Worm (Caenorhabditis elegans) whole organism, L2 larva: ENCODE results near the gene lig-4.

Source experiments
- C34F6.9 ChIP-seq: fragments of 150-350 bp; optimal IDR thresholded peaks from 2 replicates; lab custom pipeline; 2014; ENCODE audit warnings: missing biosample characterization, missing genetic modification characterization
- F13H6.1 ChIP-seq: sonication (generic microtip); optimal IDR thresholded peaks from 2 replicates; lab custom pipeline; 2016; ENCODE audit warnings: missing genetic modification characterization, missing compliant biosample characterization
- R02D3.7 ChIP-seq: fragments of 150-350 bp; optimal IDR thresholded peaks from 2 replicates; lab custom pipeline; 2014; ENCODE audit warnings: missing biosample characterization, missing genetic modification characterization
- Y55F3AM.14 ChIP-seq: fragments of 200-800 bp; sonication (Bioruptor generic); optimal IDR thresholded peaks from 2 replicates; lab custom pipeline; 2018; ENCODE audit warnings: mild to moderate bottlenecking, missing genetic modification characterization, missing compliant biosample characterization
- alr-1 ChIP-seq: fragments of 150-350 bp; optimal IDR thresholded peaks from 2 replicates; lab custom pipeline; 2014; ENCODE audit warnings: missing biosample characterization, missing genetic modification characterization
- blmp-1 ChIP-seq: sonication (generic microtip); optimal IDR thresholded peaks from 2 replicates; lab custom pipeline; 2017; ENCODE audit warnings: missing genetic modification characterization, mild to moderate bottlenecking, missing compliant biosample characterization, antibody characterized with exemption, moderate library complexity; ENCODE audit not compliant: insufficient read depth
- ceh-16 ChIP-seq: fragments of 150-350 bp; optimal IDR thresholded peaks from 2 replicates; lab custom pipeline; 2014; ENCODE audit warnings: missing biosample characterization, missing genetic modification characterization
- ceh-82 ChIP-seq: fragments of 150-350 bp; optimal IDR thresholded peaks from 2 replicates; lab custom pipeline; 2014; ENCODE audit warnings: missing biosample characterization, missing genetic modification characterization
- crh-2 ChIP-seq: sonication (generic microtip); optimal IDR thresholded peaks from 2 replicates; lab custom pipeline; 2017; ENCODE audit warnings: missing biosample characterization, missing genetic modification characterization
- dmd-4 ChIP-seq: sonication (generic microtip); optimal IDR thresholded peaks from 2 replicates; lab custom pipeline; 2017; ENCODE audit warnings: missing biosample characterization, missing genetic modification characterization
- egl-27 ChIP-seq: sonication (generic microtip); optimal IDR thresholded peaks from 3 replicates; lab custom pipeline; 2017; ENCODE audit warnings: missing biosample characterization, missing genetic modification reagents, missing genetic modification characterization
- elt-1 ChIP-seq: fragments of 150-350 bp; optimal IDR thresholded peaks from 2 replicates; lab custom pipeline; 2014; ENCODE audit warnings: missing biosample characterization, missing genetic modification characterization
- elt-3 ChIP-seq: sonication (generic microtip); optimal IDR thresholded peaks from 2 replicates; lab custom pipeline; 2017; ENCODE audit warnings: missing biosample characterization, missing genetic modification characterization
- fos-1 ChIP-seq: fragments of 150-350 bp; optimal IDR thresholded peaks from 2 replicates; lab custom pipeline; 2014; ENCODE audit warnings: missing biosample characterization, missing genetic modification characterization
- lsy-2 ChIP-seq, 2 experiments: fragments of 150-350 bp in 1 of 2; sonication (generic microtip) in 1 of 2; optimal IDR thresholded peaks; 2 replicates each; lab custom pipeline; 2014 to 2017; ENCODE audit warnings: missing biosample characterization in 2 of 2, missing genetic modification characterization in 2 of 2
- mab-5 ChIP-seq: fragments of 150-350 bp; optimal IDR thresholded peaks from 2 replicates; lab custom pipeline; 2014; ENCODE audit warnings: missing biosample characterization, missing genetic modification characterization
- mbf-1 ChIP-seq: sonication (generic microtip); optimal IDR thresholded peaks from 2 replicates; lab custom pipeline; 2017; ENCODE audit warnings: missing biosample characterization, missing genetic modification characterization
- mdl-1 ChIP-seq, 2 experiments: fragments of 150-350 bp in 1 of 2; sonication (generic microtip) in 1 of 2; optimal IDR thresholded peaks; 2 replicates each; lab custom pipeline; 2017; ENCODE audit warnings: missing biosample characterization in 2 of 2, missing genetic modification characterization in 2 of 2
- nhr-11 ChIP-seq: fragments of 150-350 bp; optimal IDR thresholded peaks from 2 replicates; lab custom pipeline; 2014; ENCODE audit warnings: missing biosample characterization, missing genetic modification characterization
- nhr-129 ChIP-seq: fragments of 150-350 bp; optimal IDR thresholded peaks from 2 replicates; lab custom pipeline; 2014; ENCODE audit warnings: missing biosample characterization, missing genetic modification characterization
- nhr-237 ChIP-seq: fragments of 150-350 bp; optimal IDR thresholded peaks from 2 replicates; lab custom pipeline; 2014; ENCODE audit warnings: missing biosample characterization, missing genetic modification characterization
- nhr-25 ChIP-seq: fragments of 150-350 bp; sonication (generic microtip); optimal IDR thresholded peaks from 3 replicates; lab custom pipeline; 2014; ENCODE audit warnings: missing biosample characterization, missing genetic modification characterization
- nhr-77 ChIP-seq: fragments of 150-350 bp; optimal IDR thresholded peaks from 2 replicates; lab custom pipeline; 2014; ENCODE audit warnings: missing biosample characterization, missing genetic modification characterization
- peb-1 ChIP-seq: fragments of 150-350 bp; optimal IDR thresholded peaks from 2 replicates; lab custom pipeline; 2014; ENCODE audit warnings: missing biosample characterization, missing genetic modification characterization
- sem-4 ChIP-seq: fragments of 150-350 bp; optimal IDR thresholded peaks from 2 replicates; lab custom pipeline; 2014; ENCODE audit warnings: missing biosample characterization, missing genetic modification reagents, missing genetic modification characterization
- sma-9 ChIP-seq, 2 experiments: fragments of 150-350 bp in 1 of 2; sonication (generic microtip) in 1 of 2; optimal IDR thresholded peaks; 2 replicates each; lab custom pipeline; 2014 to 2016; ENCODE audit warnings: missing genetic modification characterization in 2 of 2, mild to moderate bottlenecking in 1 of 2, missing biosample characterization in 1 of 2, missing compliant biosample characterization in 1 of 2, missing genetic modification reagents in 1 of 2, moderate library complexity in 1 of 2
- snpc-4 ChIP-seq: fragments of 150-350 bp; optimal IDR thresholded peaks from 2 replicates; lab custom pipeline; 2014; ENCODE audit warnings: missing biosample characterization, missing genetic modification characterization
- unc-39 ChIP-seq: fragments of 150-350 bp; optimal IDR thresholded peaks from 2 replicates; lab custom pipeline; 2014; ENCODE audit warnings: missing biosample characterization, missing genetic modification characterization
- unc-55 ChIP-seq: fragments of 150-350 bp; sonication (generic microtip); optimal IDR thresholded peaks from 3 replicates; lab custom pipeline; 2014; ENCODE audit warnings: missing biosample characterization, missing genetic modification reagents, missing genetic modification characterization
- unc-62 ChIP-seq: fragments of 150-350 bp; optimal IDR thresholded peaks from 2 replicates; lab custom pipeline; 2014; ENCODE audit warnings: missing biosample characterization, missing genetic modification reagents, missing genetic modification characterization
- zag-1 ChIP-seq: fragments of 150-350 bp; optimal IDR thresholded peaks from 2 replicates; lab custom pipeline; 2014; ENCODE audit warnings: missing biosample characterization, missing genetic modification characterization
- ztf-11 ChIP-seq: sonication (generic microtip); optimal IDR thresholded peaks from 2 replicates; lab custom pipeline; 2017; ENCODE audit warnings: missing biosample characterization, missing genetic modification characterization

Gene lig-4

DNA sequence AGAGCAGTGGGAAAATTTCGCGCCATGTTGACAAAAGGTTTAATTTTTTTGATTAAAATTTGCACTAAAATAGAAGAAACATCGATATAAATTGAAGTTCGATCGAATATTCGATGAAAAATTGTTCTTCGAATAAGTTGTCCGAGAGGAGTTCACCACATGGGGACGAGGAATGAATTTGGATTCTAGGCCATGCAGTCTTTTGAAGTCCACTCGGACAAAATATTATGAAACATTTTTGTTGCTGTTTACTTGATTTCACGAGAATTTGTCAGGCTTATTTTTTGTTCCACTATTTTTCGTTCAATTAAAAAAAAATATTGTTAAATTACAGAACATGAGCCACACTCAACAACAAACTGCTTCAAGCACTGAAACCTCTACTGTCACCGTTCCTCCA lies 591 bp upstream of the lig-4 start, which contains the start of the genes cux-7 and C07H6.2 (continued):
- TF ChIP-seq mdl-1 (tag; optimal IDR thresholded peaks at IDR 0.05; lab: Kevin White, UChicago) (peak in 1 of 2 experiments; percentile 47), lsy-2 (tag; optimal IDR thresholded peaks at IDR 0.05; lab: Kevin White, UChicago) (peak; percentile 89 to 96), ceh-82 (tag; lab: Kevin White, UChicago) (no peak), snpc-4 (tag; lab: Kevin White, UChicago) (no peak), dmd-4 (tag; lab: Kevin White, UChicago) (peak; percentile 16)

- TF ChIP-seq nhr-129 (peak; percentile 46), nhr-25 (tag; lab: Kevin White, UChicago) (no peak), ztf-11 (tag; lab: Kevin White, UChicago) (no peak), mab-5 (tag; lab: Kevin White, UChicago) (peak; percentile 63), lsy-2 (tag; optimal IDR thresholded peaks at IDR 0.05; lab: Kevin White, UChicago) (peak; percentile 17 to 86), nhr-237 (no peak), ceh-16 (tag; lab: Kevin White, UChicago) (no peak), unc-55 (GFP tag; lab: Kevin White, UChicago) (peak; percentile 18), alr-1 (tag; lab: Kevin White, UChicago) (no peak)
- TF ChIP-seq, all 48 proteins: peak for 4
Measured at ce11 chrIII:7524830-7525344, 3.6 kb downstream of the lig-4 start.

- TF ChIP-seq blmp-1 (tag; lab: Kevin White, UChicago) (no peak), lsy-2 (tag; optimal IDR thresholded peaks at IDR 0.05; lab: Kevin White, UChicago) (peak in 1 of 2 experiments; percentile 64), Y55F3AM.14 (GFP tag; lab: Kevin White, UChicago) (no peak), nhr-77 (no peak)
Measured at ce11 chrIII:7526974-7527466, 5.8 kb downstream of the lig-4 start.

DNA sequence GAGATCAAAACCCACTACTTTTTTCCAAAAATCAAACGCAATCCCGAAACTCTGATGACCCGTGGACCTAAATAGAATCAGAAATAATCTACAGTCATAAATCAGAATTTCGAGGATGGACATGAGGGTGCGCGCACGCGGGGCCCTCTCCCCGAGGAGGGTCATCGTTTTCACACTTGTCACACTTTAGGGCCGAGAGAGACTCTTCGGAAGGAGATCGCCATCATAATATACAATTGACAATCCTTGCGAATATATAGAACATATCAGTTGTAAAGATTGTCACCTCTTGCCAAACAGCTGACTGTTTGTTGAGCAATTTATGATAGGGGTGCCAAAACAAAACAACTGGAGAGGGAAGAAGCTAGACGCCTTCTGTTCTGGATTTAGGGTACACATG lies 8.8 kb downstream of the lig-4 start:
- no peak for TF ChIP-seq zag-1
- no peak for TF ChIP-seq sma-9 (GFP tag; optimal IDR thresholded peaks at IDR 0.05; lab: Kevin White, UChicago)
- no peak for TF ChIP-seq sma-9 (tag; optimal IDR thresholded peaks at IDR 0.05; lab: Kevin White, UChicago)
- no peak for TF ChIP-seq mdl-1 (tag; optimal IDR thresholded peaks at IDR 0.05; lab: Kevin White, UChicago)
- peak; percentile 8 for TF ChIP-seq mab-5 (tag; lab: Kevin White, UChicago)
- no peak for TF ChIP-seq alr-1 (tag; lab: Kevin White, UChicago)
- TF ChIP-seq nhr-25 (tag; lab: Kevin White, UChicago): no peak
- TF ChIP-seq F13H6.1: no peak

DNA sequence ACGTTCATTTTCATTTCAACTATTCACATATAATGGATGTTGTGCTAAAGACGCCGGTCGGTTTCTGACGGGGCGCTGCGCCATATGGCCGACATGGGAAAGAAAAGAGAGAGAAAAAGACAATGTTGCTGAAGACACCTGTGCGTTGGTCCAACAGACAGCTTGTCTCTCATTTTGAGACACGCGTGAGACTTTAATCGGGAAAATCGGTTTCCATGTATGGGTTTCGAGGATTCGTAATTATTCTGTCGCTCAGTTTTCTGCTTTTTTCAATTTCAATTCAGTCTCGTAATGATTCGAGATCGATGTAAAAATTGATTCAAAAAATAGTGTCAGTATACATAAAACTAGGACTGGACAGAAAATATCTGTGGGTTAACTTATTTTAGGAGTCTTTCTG lies 9.6 kb downstream of the lig-4 start:
- TF ChIP-seq egl-27 (tag; lab: Kevin White, UChicago): no peak
- TF ChIP-seq lsy-2 (tag; optimal IDR thresholded peaks at IDR 0.05; lab: Kevin White, UChicago): peak in 1 of 2 experiments; percentile 19
- TF ChIP-seq nhr-237: no peak

- TF ChIP-seq sem-4 (tag; lab: Kevin White, UChicago) (no peak), alr-1 (tag; lab: Kevin White, UChicago) (no peak), peb-1 (no peak), unc-62 (GFP tag; lab: Kevin White, UChicago) (no peak), nhr-11 (tag; lab: Kevin White, UChicago) (no peak), dmd-4 (tag; lab: Kevin White, UChicago) (no peak), ceh-82 (tag; lab: Kevin White, UChicago) (no peak), elt-3 (tag; lab: Kevin White, UChicago) (no peak), ztf-11 (tag; lab: Kevin White, UChicago) (no peak), C34F6.9 (no peak), crh-2 (tag; lab: Kevin White, UChicago) (no peak), R02D3.7 (tag; lab: Kevin White, UChicago) (no peak), sma-9 (GFP tag; optimal IDR thresholded peaks at IDR 0.05; lab: Kevin White, UChicago) (no peak), sma-9 (tag; optimal IDR thresholded peaks at IDR 0.05; lab: Kevin White, UChicago) (no peak)
Measured at ce11 chrIII:7531385-7531784, 10.1 kb downstream of the lig-4 start.

DNA sequence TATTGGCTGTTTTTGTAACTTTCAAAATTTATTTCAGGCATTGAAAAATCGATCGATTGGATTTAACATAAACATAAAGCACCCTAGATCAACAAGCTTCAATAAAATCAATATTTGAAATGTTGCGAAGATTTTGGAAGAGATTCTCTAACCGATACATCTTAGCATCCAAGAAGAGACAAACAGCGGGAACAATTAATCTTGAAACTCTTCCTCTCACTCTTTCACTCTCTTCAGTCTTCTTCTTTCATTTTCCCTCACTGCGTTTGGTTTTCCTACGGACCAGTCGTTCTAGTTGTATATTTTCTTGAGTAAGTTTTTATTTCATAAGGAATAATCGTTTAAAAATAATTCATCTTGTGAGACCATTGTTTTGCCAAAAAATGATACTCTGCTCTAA lies 11.7 kb downstream of the lig-4 start:
- TF ChIP-seq lsy-2 (tag; optimal IDR thresholded peaks at IDR 0.05; lab: Kevin White, UChicago): peak in 1 of 2 experiments; percentile 8
- no peak for TF ChIP-seq snpc-4 (tag; lab: Kevin White, UChicago)
- no peak for TF ChIP-seq C34F6.9
- TF ChIP-seq unc-62 (GFP tag; lab: Kevin White, UChicago): no peak
- no peak for TF ChIP-seq elt-1 (tag; lab: Kevin White, UChicago)
- no peak for TF ChIP-seq alr-1 (tag; lab: Kevin White, UChicago)
- no peak for TF ChIP-seq nhr-237
- peak; percentile 54 for TF ChIP-seq unc-55 (GFP tag; lab: Kevin White, UChicago)
- no peak for TF ChIP-seq mbf-1 (tag; lab: Kevin White, UChicago)
- TF ChIP-seq Y55F3AM.14 (GFP tag; lab: Kevin White, UChicago): no peak
- TF ChIP-seq mab-5 (tag; lab: Kevin White, UChicago): peak; percentile 13
- no peak for TF ChIP-seq fos-1
- TF ChIP-seq R02D3.7 (tag; lab: Kevin White, UChicago): no peak
- no peak for TF ChIP-seq unc-39
